Worm (Caenorhabditis elegans): ENCODE results near the gene ppm-1.D.
A peak's percentile ranks its signal among the peaks of the same experiment; 100 is the strongest.

Gene ppm-1.D

ce11 chrIII:2304149-2304548 lies 27.2 kb upstream of the ppm-1.D start:
- TF ChIP-seq pha-4 (tag; optimal IDR thresholded peaks at IDR 0.05), result no peak
- no peak for TF ChIP-seq unc-55 (GFP tag; optimal IDR thresholded peaks at IDR 0.05)
- TF ChIP-seq ceh-24 (tag; optimal IDR thresholded peaks at IDR 0.05), result no peak
- no peak for TF ChIP-seq hlh-6 (tag; optimal IDR thresholded peaks at IDR 0.05)
- no peak for TF ChIP-seq fkh-10 (GFP tag; optimal IDR thresholded peaks at IDR 0.05)
- no peak for TF ChIP-seq ama-1 (optimal IDR thresholded peaks at IDR 0.05)
- no peak for TF ChIP-seq ceh-19 (GFP tag; optimal IDR thresholded peaks at IDR 0.05)
- TF ChIP-seq ceh-48 (tag; optimal IDR thresholded peaks at IDR 0.05), result no peak
- no peak for TF ChIP-seq odd-2 (tag; optimal IDR thresholded peaks at IDR 0.05)
- TF ChIP-seq C38D4.7 (GFP tag; optimal IDR thresholded peaks at IDR 0.05), result no peak
- TF ChIP-seq T23F11.4 (GFP tag; optimal IDR thresholded peaks at IDR 0.05), result no peak
- no peak for TF ChIP-seq ets-4 (tag; optimal IDR thresholded peaks at IDR 0.05)
- no peak for TF ChIP-seq madf-2 (tag; optimal IDR thresholded peaks at IDR 0.05)
- TF ChIP-seq K02D7.2 (tag; optimal IDR thresholded peaks at IDR 0.05), result no peak
- no peak for TF ChIP-seq ceh-6 (GFP tag; optimal IDR thresholded peaks at IDR 0.05)
- no peak for TF ChIP-seq ceh-2 (tag; optimal IDR thresholded peaks at IDR 0.05)
- no peak for TF ChIP-seq mec-3 (tag; optimal IDR thresholded peaks at IDR 0.05; ENCODE audit: borderline replicate concordance)

ce11 chrIII:2304867-2305266 lies 26.5 kb upstream of the ppm-1.D start, which contains the start of gene Y54F10BM.9:
TSS of gene Y54F10BM.9 (minus strand) at chrIII:2304927.
- TF ChIP-seq ceh-31 (tag; optimal IDR thresholded peaks at IDR 0.05) (peak; percentile 76), sox-2 (GFP tag; IDR thresholded peaks at IDR 0.05) (peak; percentile 76), syd-9 (tag; optimal IDR thresholded peaks at IDR 0.05) (no peak), unc-55 (GFP tag; optimal IDR thresholded peaks at IDR 0.05) (peak; percentile 68), tbx-2 (tag; optimal IDR thresholded peaks at IDR 0.05) (peak; percentile 49), ceh-18 (tag; optimal IDR thresholded peaks at IDR 0.05) (no peak), pax-1 (tag; optimal IDR thresholded peaks at IDR 0.05) (no peak), C38D4.7 (GFP tag; optimal IDR thresholded peaks at IDR 0.05) (no peak), pag-3 (tag; optimal IDR thresholded peaks at IDR 0.05; ENCODE audit: borderline replicate concordance) (no peak), ceh-30 (tag; optimal IDR thresholded peaks at IDR 0.05) (no peak), sox-4 (tag; optimal IDR thresholded peaks at IDR 0.05) (no peak), hlh-8 (tag; optimal IDR thresholded peaks at IDR 0.05) (peak; percentile 34), unc-42 (tag; optimal IDR thresholded peaks at IDR 0.05) (peak; percentile 10), gmeb-2 (tag; optimal IDR thresholded peaks at IDR 0.05) (no peak), elt-2 (tag; optimal IDR thresholded peaks at IDR 0.05) (no peak), pros-1 (tag; optimal IDR thresholded peaks at IDR 0.05) (peak; percentile 34), ceh-2 (tag; optimal IDR thresholded peaks at IDR 0.05) (peak; percentile 3), pat-9 (tag; optimal IDR thresholded peaks at IDR 0.05) (no peak), ceh-34 (tag; optimal IDR thresholded peaks at IDR 0.05) (peak; percentile 19), ref-2 (tag; optimal IDR thresholded peaks at IDR 0.05) (peak; percentile 69), F13H6.1 (tag; optimal IDR thresholded peaks at IDR 0.05) (no peak), hlh-30 (tag; optimal IDR thresholded peaks at IDR 0.05; ENCODE audit: insufficient read depth) (no peak), hlh-15 (tag; optimal IDR thresholded peaks at IDR 0.05) (no peak), lim-6 (tag; optimal IDR thresholded peaks at IDR 0.05) (no peak), nfya-1 (tag; optimal IDR thresholded peaks at IDR 0.05) (peak; percentile 46)

- TF ChIP-seq ttx-3 (tag; optimal IDR thresholded peaks at IDR 0.05), result no peak
- no peak for TF ChIP-seq hlh-8 (tag; optimal IDR thresholded peaks at IDR 0.05)
- TF ChIP-seq unc-42 (tag; optimal IDR thresholded peaks at IDR 0.05), result no peak
- no peak for TF ChIP-seq ahr-1 (tag; optimal IDR thresholded peaks at IDR 0.05)
- no peak for TF ChIP-seq ceh-22 (tag; optimal IDR thresholded peaks at IDR 0.05)
- no peak for TF ChIP-seq rnt-1 (tag; optimal IDR thresholded peaks at IDR 0.05)
- TF ChIP-seq fkh-10 (GFP tag; optimal IDR thresholded peaks at IDR 0.05), result no peak
- no peak for TF ChIP-seq pax-1 (tag; optimal IDR thresholded peaks at IDR 0.05)
- no peak for TF ChIP-seq unc-3 (GFP tag; conservative IDR thresholded peaks at IDR 0.05)
- no peak for TF ChIP-seq unc-3 (tag; optimal IDR thresholded peaks at IDR 0.05)
- TF ChIP-seq ceh-48 (tag; optimal IDR thresholded peaks at IDR 0.05), result no peak
- no peak for TF ChIP-seq C38D4.7 (GFP tag; optimal IDR thresholded peaks at IDR 0.05)
- no peak for TF ChIP-seq hlh-13 (GFP tag; optimal IDR thresholded peaks at IDR 0.05)
- TF ChIP-seq lin-11 (tag; optimal IDR thresholded peaks at IDR 0.05), result no peak
- TF ChIP-seq dve-1 (tag; optimal IDR thresholded peaks at IDR 0.05), result no peak
- TF ChIP-seq pqm-1 (tag; optimal IDR thresholded peaks at IDR 0.05), result no peak
- no peak for TF ChIP-seq hlh-30 (tag; optimal IDR thresholded peaks at IDR 0.05; ENCODE audit: insufficient read depth)
- TF ChIP-seq ceh-19 (GFP tag; optimal IDR thresholded peaks at IDR 0.05), result no peak
These were observed 23.3 kb upstream of the ppm-1.D start, which contains the start of the genes fbxa-1 and Y54F10BM.20 for ce11 chrIII:2308026-2308425. TSS of gene fbxa-1 (minus strand) at chrIII:2308126. TSS of gene Y54F10BM.20 (plus strand) at chrIII:2308256.
